Worm (Caenorhabditis elegans) whole organism, L3 larva: ENCODE measurements around the gene F26D11.1.

Experiments
- R02D3.7 ChIP-seq: fragments of 150-350 bp; optimal IDR thresholded peaks from 2 replicates; lab custom pipeline; 2014; ENCODE audit warnings: missing biosample characterization, missing genetic modification characterization
- ZK546.5 ChIP-seq: sonication (generic microtip); optimal IDR thresholded peaks from 2 replicates; lab custom pipeline; 2017; ENCODE audit warnings: missing biosample characterization, missing genetic modification characterization
- aly-2 ChIP-seq: fragments of 150-350 bp; optimal IDR thresholded peaks from 2 replicates; lab custom pipeline; 2014; ENCODE audit warnings: missing biosample characterization, missing genetic modification characterization
- ama-1 ChIP-seq: fragments of 150-350 bp; optimal IDR thresholded peaks from 2 replicates; lab custom pipeline; 2018
- ceh-16 ChIP-seq: sonication (generic microtip); optimal IDR thresholded peaks from 2 replicates; lab custom pipeline; 2017; ENCODE audit warnings: missing biosample characterization, missing genetic modification characterization
- ceh-28 ChIP-seq: fragments of 150-350 bp; optimal IDR thresholded peaks from 2 replicates; lab custom pipeline; 2014; ENCODE audit warnings: missing biosample characterization, missing genetic modification reagents, missing genetic modification characterization
- ceh-9 ChIP-seq: sonication (generic microtip); optimal IDR thresholded peaks from 2 replicates; lab custom pipeline; 2018; ENCODE audit warnings: missing biosample characterization, missing genetic modification characterization
- daf-12 ChIP-seq: fragments of 150-350 bp; optimal IDR thresholded peaks from 2 replicates; lab custom pipeline; 2014; ENCODE audit warnings: missing biosample characterization, missing genetic modification reagents, missing genetic modification characterization
- egl-5 ChIP-seq: fragments of 150-350 bp; optimal IDR thresholded peaks from 2 replicates; lab custom pipeline; 2017; ENCODE audit warnings: missing biosample characterization, missing genetic modification reagents, missing genetic modification characterization, inconsistent platforms
- elt-2 ChIP-seq: sonication (generic microtip); optimal IDR thresholded peaks from 2 replicates; lab custom pipeline; 2016; ENCODE audit warnings: missing genetic modification reagents, mild to moderate bottlenecking, missing genetic modification characterization, missing compliant biosample characterization
- eor-1 ChIP-seq, 2 experiments: fragments of 150-350 bp; optimal IDR thresholded peaks; 2 replicates each; lab custom pipeline; 2014 to 2018; ENCODE audit warnings: missing biosample characterization in 2 of 2, missing genetic modification characterization in 2 of 2
- fkh-10 ChIP-seq: sonication (generic microtip); optimal IDR thresholded peaks from 2 replicates; lab custom pipeline; 2017; ENCODE audit warnings: missing biosample characterization, missing genetic modification reagents, missing genetic modification characterization
- fkh-2 ChIP-seq: fragments of 150-350 bp; optimal IDR thresholded peaks from 2 replicates; lab custom pipeline; 2014; ENCODE audit warnings: missing biosample characterization, missing genetic modification reagents, missing genetic modification characterization
- fos-1 ChIP-seq: fragments of 150-350 bp; optimal IDR thresholded peaks from 2 replicates; lab custom pipeline; 2014; ENCODE audit warnings: missing biosample characterization, missing genetic modification characterization
- hmg-11 ChIP-seq: sonication (generic microtip); optimal IDR thresholded peaks from 2 replicates; lab custom pipeline; 2016; ENCODE audit warnings: missing genetic modification characterization, missing compliant biosample characterization
- jun-1 ChIP-seq: fragments of 150-350 bp; optimal IDR thresholded peaks from 2 replicates; lab custom pipeline; 2014; ENCODE audit warnings: missing biosample characterization, missing genetic modification reagents, missing genetic modification characterization
- lin-15B ChIP-seq: fragments of 150-350 bp; optimal IDR thresholded peaks from 2 replicates; lab custom pipeline; 2014; ENCODE audit warnings: missing biosample characterization, missing genetic modification characterization
- lsy-12 ChIP-seq: sonication (generic microtip); optimal IDR thresholded peaks from 2 replicates; lab custom pipeline; 2016; ENCODE audit warnings: mild to moderate bottlenecking, missing genetic modification characterization, missing compliant biosample characterization
- nhr-11 ChIP-seq: fragments of 150-350 bp; optimal IDR thresholded peaks from 2 replicates; lab custom pipeline; 2014; ENCODE audit warnings: missing biosample characterization, missing genetic modification characterization
- nhr-12 ChIP-seq: fragments of 150-350 bp; optimal IDR thresholded peaks from 2 replicates; lab custom pipeline; 2014; ENCODE audit warnings: missing biosample characterization, missing genetic modification characterization
- nhr-23 ChIP-seq: fragments of 150-350 bp; optimal IDR thresholded peaks from 2 replicates; lab custom pipeline; 2014; ENCODE audit warnings: missing biosample characterization, missing genetic modification reagents, missing genetic modification characterization
- nhr-43 ChIP-seq: sonication (generic microtip); optimal IDR thresholded peaks from 2 replicates; lab custom pipeline; 2016; ENCODE audit warnings: mild to moderate bottlenecking, missing genetic modification characterization, missing compliant biosample characterization; ENCODE audit not compliant: poor library complexity, severe bottlenecking
- nhr-76 ChIP-seq: fragments of 150-350 bp; sonication (generic microtip); optimal IDR thresholded peaks from 5 replicates; lab custom pipeline; 2014; ENCODE audit warnings: missing biosample characterization, missing genetic modification characterization
- nhr-77 ChIP-seq: fragments of 150-350 bp; optimal IDR thresholded peaks from 2 replicates; lab custom pipeline; 2014; ENCODE audit warnings: missing biosample characterization, missing genetic modification characterization
- pha-4 ChIP-seq: fragments of 150-350 bp; optimal IDR thresholded peaks from 2 replicates; lab custom pipeline; 2014; ENCODE audit warnings: missing biosample characterization, missing genetic modification reagents, missing genetic modification characterization
- pqm-1 ChIP-seq: fragments of 150-350 bp; optimal IDR thresholded peaks from 2 replicates; lab custom pipeline; 2017; ENCODE audit warnings: missing biosample characterization, missing genetic modification characterization, inconsistent platforms
- sea-2 ChIP-seq: fragments of 150-350 bp; sonication (generic microtip); optimal IDR thresholded peaks from 4 replicates; lab custom pipeline; 2014; ENCODE audit warnings: missing biosample characterization, missing genetic modification reagents, missing genetic modification characterization
- skn-1 ChIP-seq: fragments of 150-350 bp; optimal IDR thresholded peaks from 2 replicates; lab custom pipeline; 2014; ENCODE audit warnings: missing biosample characterization, missing genetic modification characterization
- snpc-4 ChIP-seq: fragments of 150-350 bp; optimal IDR thresholded peaks from 2 replicates; lab custom pipeline; 2014; ENCODE audit warnings: missing biosample characterization, missing genetic modification characterization
- tbx-2 ChIP-seq: sonication (generic microtip); optimal IDR thresholded peaks from 2 replicates; lab custom pipeline; 2016; ENCODE audit warnings: mild to moderate bottlenecking, missing genetic modification characterization, missing compliant biosample characterization
- unc-39 ChIP-seq: sonication (generic microtip); optimal IDR thresholded peaks from 4 replicates; lab custom pipeline; 2017; ENCODE audit warnings: missing biosample characterization, missing genetic modification characterization
- unc-62 ChIP-seq: fragments of 150-350 bp; sonication (generic microtip); optimal IDR thresholded peaks from 4 replicates; lab custom pipeline; 2014; ENCODE audit warnings: missing biosample characterization, missing genetic modification reagents, missing genetic modification characterization
- ztf-4 ChIP-seq: fragments of 150-350 bp; optimal IDR thresholded peaks from 2 replicates; lab custom pipeline; 2014; ENCODE audit warnings: missing biosample characterization, missing genetic modification characterization

F26D11.1 gene

DNA sequence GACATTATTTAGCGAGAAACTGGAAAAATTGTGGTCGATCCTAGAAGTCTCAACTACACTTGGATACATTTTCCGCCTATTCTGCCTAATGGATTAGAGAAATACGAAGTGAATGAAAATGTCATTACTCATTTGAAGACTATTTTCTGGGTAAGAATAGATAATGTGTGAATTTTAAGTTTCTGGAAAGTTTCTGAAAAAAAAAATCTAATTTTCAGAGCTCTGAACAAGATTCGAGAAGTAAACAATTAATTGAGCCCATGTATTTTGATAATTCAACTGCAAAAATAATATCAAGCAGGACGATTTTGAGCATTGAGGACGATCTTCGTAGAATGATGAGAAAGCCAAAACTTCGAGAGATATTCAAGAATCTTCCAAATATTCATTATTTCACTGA lies 35.1 kb upstream of the F26D11.1 start:
- TF ChIP-seq fos-1 (tag; lab: Kevin White, UChicago) (no peak), ceh-28 (tag; lab: Kevin White, UChicago) (no peak), elt-2 (no peak), snpc-4 (no peak)

ce11 chrV:7952855-7953254 lies 28.5 kb upstream of the F26D11.1 start, which contains the start of gene clec-216:
Gene clec-216, minus strand, starts transcription at chrV:7952955.
- TF ChIP-seq snpc-4 = no peak
- no peak for TF ChIP-seq ceh-16
- no peak for TF ChIP-seq nhr-12 (tag; lab: Kevin White, UChicago)
- TF ChIP-seq fos-1 (tag; lab: Kevin White, UChicago) = no peak
- no peak for TF ChIP-seq eor-1 (tag; optimal IDR thresholded peaks at IDR 0.05; lab: Kevin White, UChicago)
- TF ChIP-seq elt-2 = no peak
- no peak for TF ChIP-seq tbx-2 (tag; lab: Kevin White, UChicago)
- no peak for TF ChIP-seq ceh-28 (tag; lab: Kevin White, UChicago)
- no peak for TF ChIP-seq sea-2 (GFP tag; lab: Kevin White, UChicago)
- TF ChIP-seq nhr-43 (tag; lab: Kevin White, UChicago) = no peak
- TF ChIP-seq aly-2 (tag; lab: Kevin White, UChicago) = no peak
- TF ChIP-seq jun-1 (tag; lab: Kevin White, UChicago) = no peak
- TF ChIP-seq, all 47 proteins: peak for 0

- TF ChIP-seq unc-62 (GFP tag; lab: Kevin White, UChicago) = no peak
- no peak for TF ChIP-seq ZK546.5 (tag; lab: Kevin White, UChicago)
- no peak for TF ChIP-seq ceh-9 (tag; lab: Kevin White, UChicago)
- TF ChIP-seq nhr-12 (tag; lab: Kevin White, UChicago) = no peak
- no peak for TF ChIP-seq skn-1 (tag; lab: Kevin White, UChicago)
- TF ChIP-seq fkh-2 (tag; lab: Kevin White, UChicago) = no peak
- no peak for TF ChIP-seq snpc-4
- TF ChIP-seq ama-1 (lab: Kevin White, UChicago) = no peak
- no peak for TF ChIP-seq nhr-23 (tag; lab: Kevin White, UChicago)
- no peak for TF ChIP-seq fkh-10
- no peak for TF ChIP-seq jun-1 (tag; lab: Kevin White, UChicago)
- TF ChIP-seq lin-15B = no peak
- no peak for TF ChIP-seq pha-4 (tag; lab: Kevin White, UChicago)
- TF ChIP-seq pqm-1 (tag; lab: Kevin White, UChicago) = no peak
- TF ChIP-seq daf-12 (tag; lab: Kevin White, UChicago) = no peak
- TF ChIP-seq egl-5 (tag; lab: Kevin White, UChicago) = no peak
These were observed 26.8 kb upstream of the F26D11.1 start, which contains the start of gene F26D11.13 for ce11 chrV:7954552-7954951. Gene F26D11.13, minus strand, starts transcription at chrV:7954652.

ce11 chrV:7955168-7955567 lies 26.2 kb upstream of the F26D11.1 start, which contains the start of gene F26D11.12:
Gene F26D11.12, minus strand, starts transcription at chrV:7955312.
- TF ChIP-seq hmg-11 (tag; lab: Kevin White, UChicago) (no peak), pha-4 (tag; lab: Kevin White, UChicago) (peak; percentile 76), lin-15B (peak; percentile 9), skn-1 (tag; lab: Kevin White, UChicago) (no peak), ceh-9 (tag; lab: Kevin White, UChicago) (no peak), nhr-23 (tag; lab: Kevin White, UChicago) (no peak), nhr-11 (tag; lab: Kevin White, UChicago) (no peak), egl-5 (tag; lab: Kevin White, UChicago) (no peak), jun-1 (tag; lab: Kevin White, UChicago) (no peak), unc-39 (no peak), tbx-2 (tag; lab: Kevin White, UChicago) (no peak), nhr-12 (tag; lab: Kevin White, UChicago) (no peak), fkh-10 (no peak), R02D3.7 (tag; lab: Kevin White, UChicago) (no peak), lsy-12 (no peak), pqm-1 (tag; lab: Kevin White, UChicago) (peak; percentile 6), nhr-76 (tag; lab: Kevin White, UChicago) (no peak), nhr-77 (no peak), snpc-4 (peak; percentile 4)

- TF ChIP-seq pqm-1 (tag; lab: Kevin White, UChicago) = peak; percentile 47
- no peak for TF ChIP-seq tbx-2 (tag; lab: Kevin White, UChicago)
- TF ChIP-seq ztf-4 (tag; lab: Kevin White, UChicago) = no peak
- TF ChIP-seq elt-2 = peak; percentile 25
These were observed 25.1 kb upstream of the F26D11.1 start, which contains the start of gene pals-34 for ce11 chrV:7956218-7956617. Gene pals-34, minus strand, starts transcription at chrV:7956497.
